Worm (Caenorhabditis elegans) whole organism, L2 larva: ENCODE measurements around the gene elof-1.

Experiments used
- C34F6.9 ChIP-seq: fragments of 150-350 bp; optimal IDR thresholded peaks from 2 replicates; lab custom pipeline; 2014; ENCODE audit warnings: missing biosample characterization, missing genetic modification characterization
- F13H6.1 ChIP-seq: sonication (generic microtip); optimal IDR thresholded peaks from 2 replicates; lab custom pipeline; 2016; ENCODE audit warnings: missing genetic modification characterization, missing compliant biosample characterization
- R02D3.7 ChIP-seq: fragments of 150-350 bp; optimal IDR thresholded peaks from 2 replicates; lab custom pipeline; 2014; ENCODE audit warnings: missing biosample characterization, missing genetic modification characterization
- Y55F3AM.14 ChIP-seq: fragments of 200-800 bp; sonication (Bioruptor generic); optimal IDR thresholded peaks from 2 replicates; lab custom pipeline; 2018; ENCODE audit warnings: mild to moderate bottlenecking, missing genetic modification characterization, missing compliant biosample characterization
- ZK546.5 ChIP-seq: sonication (generic microtip); optimal IDR thresholded peaks from 2 replicates; lab custom pipeline; 2017; ENCODE audit warnings: missing biosample characterization, missing genetic modification characterization
- alr-1 ChIP-seq: fragments of 150-350 bp; optimal IDR thresholded peaks from 2 replicates; lab custom pipeline; 2014; ENCODE audit warnings: missing biosample characterization, missing genetic modification characterization
- aly-2 ChIP-seq: fragments of 150-350 bp; optimal IDR thresholded peaks from 2 replicates; lab custom pipeline; 2014; ENCODE audit warnings: missing biosample characterization, missing genetic modification characterization
- ama-1 ChIP-seq: fragments of 150-350 bp; optimal IDR thresholded peaks from 2 replicates; lab custom pipeline; 2018; ENCODE audit warnings: inconsistent platforms
- blmp-1 ChIP-seq: sonication (generic microtip); optimal IDR thresholded peaks from 2 replicates; lab custom pipeline; 2017; ENCODE audit warnings: missing genetic modification characterization, mild to moderate bottlenecking, missing compliant biosample characterization, antibody characterized with exemption, moderate library complexity; ENCODE audit not compliant: insufficient read depth
- ceh-16 ChIP-seq: fragments of 150-350 bp; optimal IDR thresholded peaks from 2 replicates; lab custom pipeline; 2014; ENCODE audit warnings: missing biosample characterization, missing genetic modification characterization
- ceh-82 ChIP-seq: fragments of 150-350 bp; optimal IDR thresholded peaks from 2 replicates; lab custom pipeline; 2014; ENCODE audit warnings: missing biosample characterization, missing genetic modification characterization
- crh-2 ChIP-seq: sonication (generic microtip); optimal IDR thresholded peaks from 2 replicates; lab custom pipeline; 2017; ENCODE audit warnings: missing biosample characterization, missing genetic modification characterization
- dmd-4 ChIP-seq: sonication (generic microtip); optimal IDR thresholded peaks from 2 replicates; lab custom pipeline; 2017; ENCODE audit warnings: missing biosample characterization, missing genetic modification characterization
- egl-27 ChIP-seq: sonication (generic microtip); optimal IDR thresholded peaks from 3 replicates; lab custom pipeline; 2017; ENCODE audit warnings: missing biosample characterization, missing genetic modification reagents, missing genetic modification characterization
- elt-1 ChIP-seq: fragments of 150-350 bp; optimal IDR thresholded peaks from 2 replicates; lab custom pipeline; 2014; ENCODE audit warnings: missing biosample characterization, missing genetic modification characterization
- elt-3 ChIP-seq: sonication (generic microtip); optimal IDR thresholded peaks from 2 replicates; lab custom pipeline; 2017; ENCODE audit warnings: missing biosample characterization, missing genetic modification characterization
- fos-1 ChIP-seq: fragments of 150-350 bp; optimal IDR thresholded peaks from 2 replicates; lab custom pipeline; 2014; ENCODE audit warnings: missing biosample characterization, missing genetic modification characterization
- gmeb-1 ChIP-seq: fragments of 150-350 bp; optimal IDR thresholded peaks from 2 replicates; lab custom pipeline; 2014; ENCODE audit warnings: missing biosample characterization, missing genetic modification characterization
- lin-11 ChIP-seq: fragments of 150-350 bp; sonication (generic microtip); optimal IDR thresholded peaks from 2 replicates; lab custom pipeline; 2014; ENCODE audit warnings: missing biosample characterization, missing genetic modification characterization, inconsistent platforms, mixed read lengths
- lin-13 ChIP-seq: fragments of 150-350 bp; optimal IDR thresholded peaks from 2 replicates; lab custom pipeline; 2014; ENCODE audit warnings: missing biosample characterization, missing genetic modification reagents, missing genetic modification characterization
- lin-39 ChIP-seq: fragments of 150-350 bp; optimal IDR thresholded peaks from 2 replicates; lab custom pipeline; 2014; ENCODE audit warnings: missing biosample characterization, missing genetic modification reagents, missing genetic modification characterization
- lsy-2 ChIP-seq, 2 experiments: fragments of 150-350 bp in 1 of 2; sonication (generic microtip) in 1 of 2; optimal IDR thresholded peaks; 2 replicates each; lab custom pipeline; 2014 to 2017; ENCODE audit warnings: missing biosample characterization in 2 of 2, missing genetic modification characterization in 2 of 2
- mab-5 ChIP-seq: fragments of 150-350 bp; optimal IDR thresholded peaks from 2 replicates; lab custom pipeline; 2014; ENCODE audit warnings: missing biosample characterization, missing genetic modification characterization
- mbf-1 ChIP-seq: sonication (generic microtip); optimal IDR thresholded peaks from 2 replicates; lab custom pipeline; 2017; ENCODE audit warnings: missing biosample characterization, missing genetic modification characterization
- mdl-1 ChIP-seq, 2 experiments: fragments of 150-350 bp in 1 of 2; sonication (generic microtip) in 1 of 2; optimal IDR thresholded peaks; 2 replicates each; lab custom pipeline; 2017; ENCODE audit warnings: missing biosample characterization in 2 of 2, missing genetic modification characterization in 2 of 2
- nhr-10 ChIP-seq: sonication (generic microtip); optimal IDR thresholded peaks from 2 replicates; lab custom pipeline; 2017; ENCODE audit warnings: missing biosample characterization, missing genetic modification characterization
- nhr-11 ChIP-seq: fragments of 150-350 bp; optimal IDR thresholded peaks from 2 replicates; lab custom pipeline; 2014; ENCODE audit warnings: missing biosample characterization, missing genetic modification characterization
- nhr-12 ChIP-seq: fragments of 150-350 bp; optimal IDR thresholded peaks from 2 replicates; lab custom pipeline; 2014; ENCODE audit warnings: missing biosample characterization, missing genetic modification characterization
- nhr-129 ChIP-seq: fragments of 150-350 bp; optimal IDR thresholded peaks from 2 replicates; lab custom pipeline; 2014; ENCODE audit warnings: missing biosample characterization, missing genetic modification characterization
- nhr-21 ChIP-seq: fragments of 150-350 bp; optimal IDR thresholded peaks from 2 replicates; lab custom pipeline; 2014; ENCODE audit warnings: missing biosample characterization, missing genetic modification characterization
- nhr-23 ChIP-seq: fragments of 150-350 bp; optimal IDR thresholded peaks from 2 replicates; lab custom pipeline; 2014; ENCODE audit warnings: missing biosample characterization, missing genetic modification reagents, missing genetic modification characterization
- nhr-237 ChIP-seq: fragments of 150-350 bp; optimal IDR thresholded peaks from 2 replicates; lab custom pipeline; 2014; ENCODE audit warnings: missing biosample characterization, missing genetic modification characterization
- nhr-25 ChIP-seq: fragments of 150-350 bp; sonication (generic microtip); optimal IDR thresholded peaks from 3 replicates; lab custom pipeline; 2014; ENCODE audit warnings: missing biosample characterization, missing genetic modification characterization
- nhr-6 ChIP-seq: fragments of 150-350 bp; optimal IDR thresholded peaks from 2 replicates; lab custom pipeline; 2014; ENCODE audit warnings: missing biosample characterization, missing genetic modification characterization
- nhr-77 ChIP-seq: fragments of 150-350 bp; optimal IDR thresholded peaks from 2 replicates; lab custom pipeline; 2014; ENCODE audit warnings: missing biosample characterization, missing genetic modification characterization
- peb-1 ChIP-seq: fragments of 150-350 bp; optimal IDR thresholded peaks from 2 replicates; lab custom pipeline; 2014; ENCODE audit warnings: missing biosample characterization, missing genetic modification characterization
- sem-4 ChIP-seq: fragments of 150-350 bp; optimal IDR thresholded peaks from 2 replicates; lab custom pipeline; 2014; ENCODE audit warnings: missing biosample characterization, missing genetic modification reagents, missing genetic modification characterization
- skn-1 ChIP-seq: sonication (generic microtip); optimal IDR thresholded peaks from 2 replicates; lab custom pipeline; 2017; ENCODE audit warnings: missing biosample characterization, missing genetic modification characterization
- sma-3 ChIP-seq: sonication (generic microtip); optimal IDR thresholded peaks from 2 replicates; lab custom pipeline; 2016; ENCODE audit warnings: missing genetic modification reagents, missing genetic modification characterization, missing compliant biosample characterization
- sma-9 ChIP-seq, 2 experiments: fragments of 150-350 bp in 1 of 2; sonication (generic microtip) in 1 of 2; optimal IDR thresholded peaks; 2 replicates each; lab custom pipeline; 2014 to 2016; ENCODE audit warnings: missing genetic modification characterization in 2 of 2, mild to moderate bottlenecking in 1 of 2, missing biosample characterization in 1 of 2, missing compliant biosample characterization in 1 of 2, missing genetic modification reagents in 1 of 2, moderate library complexity in 1 of 2
- snpc-4 ChIP-seq: fragments of 150-350 bp; optimal IDR thresholded peaks from 2 replicates; lab custom pipeline; 2014; ENCODE audit warnings: missing biosample characterization, missing genetic modification characterization
- unc-39 ChIP-seq: fragments of 150-350 bp; optimal IDR thresholded peaks from 2 replicates; lab custom pipeline; 2014; ENCODE audit warnings: missing biosample characterization, missing genetic modification characterization
- unc-55 ChIP-seq: fragments of 150-350 bp; sonication (generic microtip); optimal IDR thresholded peaks from 3 replicates; lab custom pipeline; 2014; ENCODE audit warnings: missing biosample characterization, missing genetic modification reagents, missing genetic modification characterization
- unc-62 ChIP-seq: fragments of 150-350 bp; optimal IDR thresholded peaks from 2 replicates; lab custom pipeline; 2014; ENCODE audit warnings: missing biosample characterization, missing genetic modification reagents, missing genetic modification characterization
- zag-1 ChIP-seq: fragments of 150-350 bp; optimal IDR thresholded peaks from 2 replicates; lab custom pipeline; 2014; ENCODE audit warnings: missing biosample characterization, missing genetic modification characterization
- ztf-1 ChIP-seq: fragments of 200-800 bp; sonication (Bioruptor generic); conservative IDR thresholded peaks from 2 replicates; pipeline ENCODE4 v1.3.6; 2022; ENCODE audit warnings: missing genetic modification characterization, missing compliant biosample characterization
- ztf-11 ChIP-seq: sonication (generic microtip); optimal IDR thresholded peaks from 2 replicates; lab custom pipeline; 2017; ENCODE audit warnings: missing biosample characterization, missing genetic modification characterization
- ztf-4 ChIP-seq: fragments of 150-350 bp; optimal IDR thresholded peaks from 2 replicates; lab custom pipeline; 2014; ENCODE audit warnings: missing biosample characterization, missing genetic modification characterization

Gene elof-1

DNA sequence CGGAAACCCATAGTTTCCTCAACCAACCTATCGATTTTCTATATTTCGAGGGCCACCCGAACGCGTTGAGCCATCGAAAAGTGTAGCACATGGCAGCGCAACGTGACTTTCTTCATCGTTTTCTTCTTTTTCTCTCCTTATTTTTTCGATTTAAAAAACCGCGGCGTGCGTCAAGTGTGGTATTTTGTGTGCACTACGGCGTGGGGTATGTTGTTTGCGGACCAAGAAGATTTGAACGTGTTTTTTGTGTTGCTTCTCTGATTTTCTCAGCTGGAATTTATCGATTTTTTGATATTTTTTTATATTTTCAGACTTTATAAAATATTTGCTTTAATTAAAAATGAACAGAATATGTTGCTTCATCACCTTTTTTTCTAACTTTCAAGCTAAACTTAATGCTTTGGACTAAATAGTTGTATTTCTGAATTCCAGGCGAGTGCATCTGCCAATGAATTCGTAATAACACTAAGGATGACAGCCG lies 8.4 kb downstream of the elof-1 start, which contains the start of the genes agl-1 and pfs-2:
TSS of gene agl-1 (minus strand) at position 178 of the 481 bp plus-strand sequence.
TSS of gene pfs-2 (plus strand) at position 431 of the 481 bp plus-strand sequence.
- TF ChIP-seq lin-39 (tag; lab: Kevin White, UChicago) (no peak), C34F6.9 (tag; lab: Kevin White, UChicago) (peak; percentile 91), F13H6.1 (tag; lab: Kevin White, UChicago) (peak; percentile 64), zag-1 (tag; lab: Kevin White, UChicago) (peak; percentile 39), snpc-4 (tag; lab: Kevin White, UChicago) (peak; percentile 48), dmd-4 (no peak), nhr-21 (tag; lab: Kevin White, UChicago) (no peak), mbf-1 (tag; lab: Kevin White, UChicago) (no peak), ztf-4 (tag; lab: Kevin White, UChicago) (no peak), egl-27 (tag; lab: Kevin White, UChicago) (peak; percentile 10), peb-1 (tag; lab: Kevin White, UChicago) (no peak), fos-1 (peak; percentile 31), ceh-82 (no peak), sma-9 (GFP tag; optimal IDR thresholded peaks at IDR 0.05; lab: Kevin White, UChicago) (peak; percentile 63), sma-9 (tag; optimal IDR thresholded peaks at IDR 0.05; lab: Kevin White, UChicago) (no peak), mdl-1 (tag; optimal IDR thresholded peaks at IDR 0.05; lab: Kevin White, UChicago) (peak; percentile 51 to 75), ama-1 (peak; percentile 25), R02D3.7 (no peak), elt-1 (tag; lab: Kevin White, UChicago) (no peak), unc-55 (GFP tag; lab: Kevin White, UChicago) (peak; percentile 84), nhr-77 (tag; lab: Kevin White, UChicago) (no peak), sem-4 (peak; percentile 22), ztf-1 (no peak), nhr-237 (tag; lab: Kevin White, UChicago) (no peak), nhr-11 (tag; lab: Kevin White, UChicago) (no peak), elt-3 (tag; lab: Kevin White, UChicago) (no peak), nhr-12 (tag; lab: Kevin White, UChicago) (no peak), lsy-2 (tag; optimal IDR thresholded peaks at IDR 0.05; lab: Kevin White, UChicago) (peak; percentile 82 to 93), nhr-25 (tag; lab: Kevin White, UChicago) (peak; percentile 42), sma-3 (GFP tag; lab: Kevin White, UChicago) (peak; percentile 40), nhr-10 (tag; lab: Kevin White, UChicago) (no peak), skn-1 (tag; lab: Kevin White, UChicago) (no peak), nhr-23 (tag; lab: Kevin White, UChicago) (no peak), gmeb-1 (peak; percentile 90), ZK546.5 (tag; lab: Kevin White, UChicago) (peak; percentile 43), Y55F3AM.14 (peak; percentile 51), unc-39 (tag; lab: Kevin White, UChicago) (no peak), lin-13 (GFP tag; lab: Kevin White, UChicago) (peak; percentile 77), mab-5 (tag; lab: Kevin White, UChicago) (peak; percentile 53), nhr-129 (peak; percentile 81), crh-2 (tag; lab: Kevin White, UChicago) (peak; percentile 82), ztf-11 (tag; lab: Kevin White, UChicago) (no peak), lin-11 (peak; percentile 7), unc-62 (GFP tag; lab: Kevin White, UChicago) (no peak), nhr-6 (tag; lab: Kevin White, UChicago) (no peak), aly-2 (tag; lab: Kevin White, UChicago) (no peak), ceh-16 (tag; lab: Kevin White, UChicago) (no peak), alr-1 (no peak), blmp-1 (tag; lab: Kevin White, UChicago) (peak; percentile 2)
